Worm (Caenorhabditis elegans) whole organism, early embryonic: ENCODE results near the gene flp-13.

Source experiments
- B0310.2 ChIP-seq: sonication (generic microtip); optimal IDR thresholded peaks from 2 replicates; lab custom pipeline; 2016; ENCODE audit warnings: mild to moderate bottlenecking, missing genetic modification characterization, missing compliant biosample characterization
- F13C5.2 ChIP-seq: sonication (generic microtip); optimal IDR thresholded peaks from 2 replicates; lab custom pipeline; 2017; ENCODE audit warnings: mild to moderate bottlenecking, missing genetic modification characterization, inconsistent platforms, missing compliant biosample characterization
- aly-1 ChIP-seq: sonication (generic microtip); optimal IDR thresholded peaks from 2 replicates; lab custom pipeline; 2016; ENCODE audit warnings: missing genetic modification characterization, missing compliant biosample characterization
- ama-1 ChIP-seq: fragments of 150-350 bp; optimal IDR thresholded peaks from 2 replicates; lab custom pipeline; 2014
- ceh-13 ChIP-seq: fragments of 200-800 bp; sonication (Bioruptor generic); optimal IDR thresholded peaks from 2 replicates; lab custom pipeline; 2018; ENCODE audit warnings: mild to moderate bottlenecking, missing genetic modification characterization, missing compliant biosample characterization
- ceh-36 ChIP-seq: sonication (generic microtip); optimal IDR thresholded peaks from 2 replicates; lab custom pipeline; 2016; ENCODE audit warnings: missing genetic modification characterization, inconsistent platforms, missing compliant biosample characterization
- ets-7 ChIP-seq: sonication (generic microtip); optimal IDR thresholded peaks from 2 replicates; lab custom pipeline; 2016; ENCODE audit warnings: missing genotype, missing genetic modification characterization, missing compliant biosample characterization
- flt-1 ChIP-seq: fragments of 200-800 bp; sonication (Bioruptor generic); IDR thresholded peaks from 2 replicates; pipeline ENCODE4 v1.3.6; 2022; ENCODE audit warnings: missing genetic modification characterization, missing compliant biosample characterization
- hmbx-1 ChIP-seq: sonication (generic microtip); optimal IDR thresholded peaks from 2 replicates; lab custom pipeline; 2016; ENCODE audit warnings: mild to moderate bottlenecking, missing genetic modification characterization, missing compliant biosample characterization
- hmg-4 ChIP-seq: fragments of 200-800 bp; sonication (Bioruptor generic); optimal IDR thresholded peaks from 2 replicates; lab custom pipeline; 2018; ENCODE audit warnings: mild to moderate bottlenecking, missing genetic modification characterization, missing compliant biosample characterization
- hnd-1 ChIP-seq: sonication (generic microtip); optimal IDR thresholded peaks from 2 replicates; lab custom pipeline; 2016; ENCODE audit warnings: missing genetic modification characterization, missing compliant biosample characterization
- pes-1 ChIP-seq: fragments of 200-800 bp; sonication (Bioruptor generic); IDR thresholded peaks from 2 replicates; pipeline ENCODE4 v1.3.6; 2022; ENCODE audit warnings: missing genetic modification reagents, missing genetic modification characterization, missing compliant biosample characterization
- scrt-1 ChIP-seq: fragments of 200-800 bp; sonication (Bioruptor generic); IDR thresholded peaks from 2 replicates; pipeline ENCODE4 v1.3.6; 2022; ENCODE audit warnings: missing genetic modification characterization, missing compliant biosample characterization
- sea-1 ChIP-seq: fragments of 200-800 bp; sonication (Bioruptor generic); conservative IDR thresholded peaks from 2 replicates; pipeline ENCODE4 v1.3.6; 2022; ENCODE audit warnings: missing genetic modification characterization, missing compliant biosample characterization
- tbx-11 ChIP-seq: fragments of 200-800 bp; sonication (Bioruptor generic); IDR thresholded peaks from 2 replicates; pipeline ENCODE4 v1.3.6; 2022; ENCODE audit warnings: missing genetic modification characterization, missing compliant biosample characterization
- tbx-37 ChIP-seq: fragments of 200-800 bp; sonication (Bioruptor generic); conservative IDR thresholded peaks from 2 replicates; pipeline ENCODE4 v1.3.6; 2022; ENCODE audit warnings: missing genetic modification reagents, missing genetic modification characterization, missing compliant biosample characterization
- tra-4 ChIP-seq: sonication (generic microtip); optimal IDR thresholded peaks from 2 replicates; lab custom pipeline; 2017; ENCODE audit warnings: missing genetic modification characterization, missing compliant biosample characterization

Gene flp-13

DNA sequence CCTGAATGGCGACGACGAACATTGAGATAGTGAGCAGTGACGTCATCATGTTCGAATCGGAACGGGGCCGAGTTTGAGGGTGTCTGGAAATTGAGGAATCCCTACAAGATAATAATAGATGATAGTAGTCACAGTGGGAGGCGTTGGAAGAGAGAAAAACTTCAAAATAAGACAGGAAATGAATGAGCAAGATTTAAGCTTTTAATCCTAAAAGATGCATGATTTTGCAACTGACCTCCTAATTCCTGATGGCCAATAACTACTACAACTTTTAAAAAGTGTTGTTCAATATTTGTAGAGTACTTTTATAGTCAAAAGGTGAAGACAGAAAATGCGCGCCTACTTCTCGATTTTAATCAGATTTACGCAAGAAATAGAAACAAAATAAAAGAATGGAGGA, at the start of gene flp-13:
TSS of gene flp-13 (minus strand) at position 101 of the 400 bp plus-strand sequence.
- TF ChIP-seq tra-4 (tag; lab: Kevin White, UChicago) = no peak
- TF ChIP-seq B0310.2 = no peak
- TF ChIP-seq pes-1 = no peak
- TF ChIP-seq ets-7 (tag; lab: Kevin White, UChicago) = no peak
- no peak for TF ChIP-seq ama-1 (lab: Kevin White, UChicago)
- no peak for TF ChIP-seq hnd-1 (tag; lab: Kevin White, UChicago)
- TF ChIP-seq F13C5.2 (tag; lab: Kevin White, UChicago) = no peak
- no peak for TF ChIP-seq tbx-37
- TF ChIP-seq scrt-1 (GFP tag; lab: Robert Waterston, UW) = no peak
- no peak for TF ChIP-seq tbx-11 (GFP tag; lab: Robert Waterston, UW)
- TF ChIP-seq sea-1 (GFP tag; lab: Robert Waterston, UW) = no peak
- no peak for TF ChIP-seq ceh-13 (GFP tag; lab: Kevin White, UChicago)
- no peak for TF ChIP-seq flt-1
- no peak for TF ChIP-seq aly-1 (tag; lab: Kevin White, UChicago)
- TF ChIP-seq hmg-4 = no peak

DNA sequence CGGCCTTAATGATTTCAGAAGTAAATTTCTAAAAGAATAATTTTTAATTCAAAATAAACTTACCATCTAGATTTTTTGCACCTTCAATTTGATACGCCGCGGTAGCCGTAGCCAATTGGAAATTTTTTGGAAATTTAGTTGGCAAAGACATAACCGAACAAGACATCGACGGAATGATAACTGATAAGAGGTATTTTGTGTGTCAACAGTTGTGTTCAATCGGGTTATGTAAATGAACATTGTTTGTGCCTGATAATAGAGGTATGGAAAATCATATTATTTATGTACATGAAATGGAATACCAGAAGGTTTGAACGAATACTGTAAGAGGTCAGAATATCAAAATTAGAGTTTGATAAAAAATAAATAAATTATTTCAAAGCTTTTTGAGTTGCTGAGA, 49.6 kb upstream of the flp-13 start, which contains the start of gene klo-1:
TSS of gene klo-1 (minus strand) at position 388 of the 400 bp plus-strand sequence.
- no peak for TF ChIP-seq hnd-1 (tag; lab: Kevin White, UChicago)
- TF ChIP-seq flt-1 = no peak
- no peak for TF ChIP-seq ets-7 (tag; lab: Kevin White, UChicago)
- TF ChIP-seq F13C5.2 (tag; lab: Kevin White, UChicago) = no peak
- TF ChIP-seq tbx-11 (GFP tag; lab: Robert Waterston, UW) = no peak
- TF ChIP-seq ama-1 (lab: Kevin White, UChicago) = no peak
- no peak for TF ChIP-seq ceh-36 (tag; lab: Kevin White, UChicago)
- no peak for TF ChIP-seq scrt-1 (GFP tag; lab: Robert Waterston, UW)
- TF ChIP-seq pes-1 = no peak

DNA sequence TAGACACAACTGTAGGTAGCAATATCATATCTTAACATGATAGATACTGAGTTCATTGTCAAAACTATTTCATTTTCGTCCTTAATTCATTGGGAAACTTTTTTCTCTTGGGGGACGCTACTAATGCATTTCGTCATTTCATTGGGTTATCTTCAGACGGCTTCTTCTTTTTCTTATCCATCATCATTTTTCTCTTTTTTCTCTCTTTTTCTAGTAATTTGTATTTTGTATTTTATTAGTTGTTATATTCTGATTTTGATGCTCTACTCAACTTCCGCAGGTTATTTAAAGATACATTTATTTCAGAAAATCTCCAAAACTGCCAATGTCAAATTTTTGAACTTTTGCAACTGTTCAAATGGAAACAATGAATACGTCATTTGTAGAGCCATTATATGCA, 45.3 kb upstream of the flp-13 start, which contains the start of gene npr-35:
TSS of gene npr-35 (plus strand) at position 301 of the 400 bp plus-strand sequence.
- TF ChIP-seq sea-1 (GFP tag; lab: Robert Waterston, UW) (no peak), F13C5.2 (tag; lab: Kevin White, UChicago) (no peak), scrt-1 (GFP tag; lab: Robert Waterston, UW) (no peak), ets-7 (tag; lab: Kevin White, UChicago) (no peak)

DNA sequence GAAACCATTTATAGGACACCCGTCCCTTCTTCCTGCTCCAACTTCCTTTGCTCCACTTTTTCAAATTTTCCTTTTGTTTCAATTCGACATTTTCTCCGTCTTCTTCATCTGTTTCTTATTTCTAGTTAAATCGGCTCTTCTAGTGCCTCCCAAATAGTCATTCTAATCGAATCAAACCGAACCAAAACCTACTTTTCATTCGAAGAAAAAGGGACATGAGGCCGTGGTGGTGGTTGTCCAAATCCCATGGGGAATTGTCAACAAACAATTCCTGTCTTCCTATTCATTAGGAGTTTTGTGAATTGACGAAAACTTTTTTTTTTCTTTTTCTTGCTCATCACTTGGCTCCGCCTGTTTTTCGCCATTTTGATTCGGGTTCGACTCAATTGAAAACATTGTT, 38.4 kb upstream of the flp-13 start:
- TF ChIP-seq tbx-37 (no peak), F13C5.2 (tag; lab: Kevin White, UChicago) (no peak), aly-1 (tag; lab: Kevin White, UChicago) (no peak), pes-1 (no peak), scrt-1 (GFP tag; lab: Robert Waterston, UW) (no peak), B0310.2 (no peak), ceh-13 (GFP tag; lab: Kevin White, UChicago) (no peak), tbx-11 (GFP tag; lab: Robert Waterston, UW) (no peak), hmbx-1 (tag; lab: Kevin White, UChicago) (no peak), ceh-36 (tag; lab: Kevin White, UChicago) (no peak)

DNA sequence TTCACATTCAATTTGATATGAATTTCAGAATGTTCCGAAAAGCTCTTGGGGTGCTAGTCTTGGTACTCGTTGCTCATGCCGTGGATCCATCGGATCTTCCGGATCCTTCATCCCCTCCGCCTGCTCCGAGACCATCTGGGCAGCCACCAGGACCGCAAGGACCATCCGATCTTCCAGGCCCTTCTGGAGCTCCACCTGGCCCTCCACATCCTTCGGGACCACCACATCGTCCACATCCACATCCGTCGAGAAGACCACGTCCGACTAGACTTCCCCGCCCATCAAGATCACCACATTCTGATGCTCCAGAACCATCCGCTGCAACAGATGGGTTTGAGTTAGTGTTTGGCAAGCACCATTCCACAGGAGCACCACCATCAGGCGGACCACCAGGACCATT, 36.4 kb upstream of the flp-13 start, which contains the start of gene clx-1:
TSS of gene clx-1 (plus strand) at position 30 of the 400 bp plus-strand sequence.
- no peak for TF ChIP-seq hmbx-1 (tag; lab: Kevin White, UChicago)
- no peak for TF ChIP-seq flt-1
- no peak for TF ChIP-seq F13C5.2 (tag; lab: Kevin White, UChicago)
- no peak for TF ChIP-seq sea-1 (GFP tag; lab: Robert Waterston, UW)
- TF ChIP-seq B0310.2 = no peak
- no peak for TF ChIP-seq hnd-1 (tag; lab: Kevin White, UChicago)
- no peak for TF ChIP-seq tra-4 (tag; lab: Kevin White, UChicago)
- TF ChIP-seq ets-7 (tag; lab: Kevin White, UChicago) = no peak

DNA sequence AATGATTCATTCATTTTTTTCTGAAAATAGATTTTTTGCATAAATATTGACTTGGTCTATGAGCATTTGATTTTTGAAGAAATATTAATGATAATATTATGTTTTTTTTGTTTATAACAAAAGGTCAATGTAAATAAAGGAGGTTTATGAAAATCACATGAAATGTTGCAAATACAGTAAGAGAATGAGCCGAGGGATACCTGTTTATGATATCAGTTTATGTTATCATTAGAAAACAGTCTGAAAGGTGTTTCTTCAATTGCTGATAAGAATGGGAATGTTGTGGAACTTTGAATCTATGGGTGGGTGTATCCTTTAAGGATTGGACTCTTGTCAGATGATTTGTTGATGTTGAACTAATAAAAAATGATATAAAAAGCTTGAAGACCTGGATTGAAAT, 36.0 kb upstream of the flp-13 start:
- TF ChIP-seq sea-1 (GFP tag; lab: Robert Waterston, UW) (no peak), tra-4 (tag; lab: Kevin White, UChicago) (no peak), scrt-1 (GFP tag; lab: Robert Waterston, UW) (no peak), F13C5.2 (tag; lab: Kevin White, UChicago) (no peak), ets-7 (tag; lab: Kevin White, UChicago) (no peak), B0310.2 (no peak), tbx-11 (GFP tag; lab: Robert Waterston, UW) (no peak), hmg-4 (no peak), ceh-13 (GFP tag; lab: Kevin White, UChicago) (no peak), aly-1 (tag; lab: Kevin White, UChicago) (no peak), flt-1 (no peak), tbx-37 (no peak), hnd-1 (tag; lab: Kevin White, UChicago) (no peak), hmbx-1 (tag; lab: Kevin White, UChicago) (no peak), ceh-36 (tag; lab: Kevin White, UChicago) (no peak)

DNA sequence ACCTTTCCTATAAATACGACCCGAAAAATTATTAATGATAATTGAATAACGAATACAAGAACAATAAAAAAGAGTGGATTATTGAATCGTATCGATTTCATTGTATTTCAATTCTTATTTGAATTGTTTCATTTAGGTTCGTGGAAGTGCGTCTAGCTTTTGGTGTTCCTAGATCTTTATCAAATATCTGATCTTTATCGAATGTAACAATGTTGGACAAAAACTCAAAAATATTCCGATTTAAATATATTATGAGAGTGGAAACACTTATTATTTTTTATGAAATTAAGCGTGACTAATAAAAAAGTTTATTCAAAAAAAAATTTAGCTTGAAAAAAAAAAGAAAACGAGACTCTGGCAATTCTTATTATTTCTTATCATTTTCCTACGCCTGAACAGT, 33.7 kb upstream of the flp-13 start, which contains the start of the genes C50F7.9 and C50F7.3:
TSS of gene C50F7.9 (minus strand) at position 101 of the 400 bp plus-strand sequence.
TSS of gene C50F7.3 (plus strand) at position 370 of the 400 bp plus-strand sequence.
- TF ChIP-seq hmg-4 (no peak), ets-7 (tag; lab: Kevin White, UChicago) (no peak), aly-1 (tag; lab: Kevin White, UChicago) (no peak), flt-1 (no peak), F13C5.2 (tag; lab: Kevin White, UChicago) (no peak), tra-4 (tag; lab: Kevin White, UChicago) (no peak), tbx-11 (GFP tag; lab: Robert Waterston, UW) (no peak), pes-1 (no peak), B0310.2 (no peak), ceh-13 (GFP tag; lab: Kevin White, UChicago) (no peak), tbx-37 (no peak), ama-1 (lab: Kevin White, UChicago) (no peak), sea-1 (GFP tag; lab: Robert Waterston, UW) (no peak), scrt-1 (GFP tag; lab: Robert Waterston, UW) (no peak), hmbx-1 (tag; lab: Kevin White, UChicago) (no peak), ceh-36 (tag; lab: Kevin White, UChicago) (no peak), hnd-1 (tag; lab: Kevin White, UChicago) (no peak)
